Worm (Caenorhabditis elegans) whole organism, L2 larva: ENCODE measurements around the gene fat-7.
A peak's percentile ranks its signal among the peaks of the same experiment; 100 is the strongest.

Experiments
- ama-1 ChIP-seq: fragments of 150-350 bp; optimal IDR thresholded peaks from 2 replicates; lab custom pipeline; 2018; ENCODE audit warnings: inconsistent platforms
- blmp-1 ChIP-seq: sonication (generic microtip); optimal IDR thresholded peaks from 2 replicates; lab custom pipeline; 2017; ENCODE audit warnings: missing genetic modification characterization, mild to moderate bottlenecking, missing compliant biosample characterization, antibody characterized with exemption, moderate library complexity; ENCODE audit not compliant: insufficient read depth
- elt-1 ChIP-seq: fragments of 150-350 bp; optimal IDR thresholded peaks from 2 replicates; lab custom pipeline; 2014; ENCODE audit warnings: missing biosample characterization, missing genetic modification characterization
- fos-1 ChIP-seq: fragments of 150-350 bp; optimal IDR thresholded peaks from 2 replicates; lab custom pipeline; 2014; ENCODE audit warnings: missing biosample characterization, missing genetic modification characterization
- lsy-2 ChIP-seq, 2 experiments: fragments of 150-350 bp in 1 of 2; sonication (generic microtip) in 1 of 2; optimal IDR thresholded peaks; 2 replicates each; lab custom pipeline; 2014 to 2017; ENCODE audit warnings: missing biosample characterization in 2 of 2, missing genetic modification characterization in 2 of 2
- nhr-11 ChIP-seq: fragments of 150-350 bp; optimal IDR thresholded peaks from 2 replicates; lab custom pipeline; 2014; ENCODE audit warnings: missing biosample characterization, missing genetic modification characterization
- nhr-12 ChIP-seq: fragments of 150-350 bp; optimal IDR thresholded peaks from 2 replicates; lab custom pipeline; 2014; ENCODE audit warnings: missing biosample characterization, missing genetic modification characterization
- nhr-129 ChIP-seq: fragments of 150-350 bp; optimal IDR thresholded peaks from 2 replicates; lab custom pipeline; 2014; ENCODE audit warnings: missing biosample characterization, missing genetic modification characterization
- nhr-237 ChIP-seq: fragments of 150-350 bp; optimal IDR thresholded peaks from 2 replicates; lab custom pipeline; 2014; ENCODE audit warnings: missing biosample characterization, missing genetic modification characterization
- nhr-77 ChIP-seq: fragments of 150-350 bp; optimal IDR thresholded peaks from 2 replicates; lab custom pipeline; 2014; ENCODE audit warnings: missing biosample characterization, missing genetic modification characterization
- sma-3 ChIP-seq: sonication (generic microtip); optimal IDR thresholded peaks from 2 replicates; lab custom pipeline; 2016; ENCODE audit warnings: missing genetic modification reagents, missing genetic modification characterization, missing compliant biosample characterization
- unc-62 ChIP-seq: fragments of 150-350 bp; optimal IDR thresholded peaks from 2 replicates; lab custom pipeline; 2014; ENCODE audit warnings: missing biosample characterization, missing genetic modification reagents, missing genetic modification characterization
- ztf-11 ChIP-seq: sonication (generic microtip); optimal IDR thresholded peaks from 2 replicates; lab custom pipeline; 2017; ENCODE audit warnings: missing biosample characterization, missing genetic modification characterization
- ztf-4 ChIP-seq: fragments of 150-350 bp; optimal IDR thresholded peaks from 2 replicates; lab custom pipeline; 2014; ENCODE audit warnings: missing biosample characterization, missing genetic modification characterization

DNA sequence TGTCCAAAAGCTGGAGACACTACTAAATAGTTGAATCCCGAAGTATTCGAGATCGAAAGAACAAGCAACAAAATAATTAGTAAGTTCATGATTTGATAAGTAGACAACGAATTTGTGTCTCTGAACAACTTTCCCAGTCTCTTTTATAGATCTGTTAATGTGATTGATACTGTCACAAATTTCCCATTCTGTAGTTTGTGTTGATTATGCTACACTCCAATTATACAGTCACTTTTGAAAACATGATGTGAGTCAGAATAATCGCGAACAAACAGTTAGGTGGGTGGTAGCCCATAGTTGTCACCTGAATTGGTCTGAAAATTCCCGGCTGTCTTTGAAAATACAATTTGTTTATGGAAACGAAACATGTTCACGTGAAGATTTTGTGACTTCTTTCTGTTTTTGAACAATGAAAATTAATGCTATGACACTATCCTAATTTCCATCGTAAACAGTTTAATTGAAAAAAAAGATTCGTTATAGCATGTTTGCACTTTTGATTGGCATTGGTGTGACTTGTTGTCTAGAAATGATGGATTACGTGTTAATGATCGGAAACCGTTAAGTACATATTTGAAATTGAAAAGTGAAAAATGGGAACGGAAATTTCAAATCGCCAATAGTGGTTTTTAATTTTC lies 10.7 kb upstream of the fat-7 start, which contains the start of gene ugt-41:
- TF ChIP-seq unc-62 (GFP tag; lab: Kevin White, UChicago) = no peak
- no peak for TF ChIP-seq ama-1 (lab: Kevin White, UChicago)
- TF ChIP-seq nhr-11 = no peak
- no peak for TF ChIP-seq nhr-237 (tag; lab: Kevin White, UChicago)
- no peak for TF ChIP-seq fos-1 (tag; lab: Kevin White, UChicago)
- no peak for TF ChIP-seq ztf-11 (tag; lab: Kevin White, UChicago)
- peak; percentile 3 for TF ChIP-seq sma-3 (GFP tag; lab: Kevin White, UChicago)
- TF ChIP-seq elt-1 = no peak
- TF ChIP-seq blmp-1 (tag; lab: Kevin White, UChicago) = no peak
- TF ChIP-seq ztf-4 (tag; lab: Kevin White, UChicago) = no peak
- TF ChIP-seq lsy-2 (tag; optimal IDR thresholded peaks at IDR 0.05; lab: Kevin White, UChicago) = no peak
- no peak for TF ChIP-seq nhr-77 (tag; lab: Kevin White, UChicago)
- no peak for TF ChIP-seq nhr-129
- TF ChIP-seq nhr-12 (tag; lab: Kevin White, UChicago) = no peak
